Worm (Caenorhabditis elegans) whole organism, late embryonic: ENCODE data around the gene try-14.

ENCODE experiments used
- C08G9.2 ChIP-seq: sonication (generic microtip); optimal IDR thresholded peaks from 2 replicates; lab custom pipeline; 2016; ENCODE audit warnings: mild to moderate bottlenecking, missing genetic modification characterization, moderate library complexity, missing compliant biosample characterization
- C38D4.7 ChIP-seq: fragments of 200-800 bp; sonication (Bioruptor generic); optimal IDR thresholded peaks from 2 replicates; lab custom pipeline; 2018; ENCODE audit warnings: mild to moderate bottlenecking, missing genetic modification characterization, moderate library complexity, missing compliant biosample characterization
- K09A11.1 ChIP-seq: sonication (generic microtip); optimal IDR thresholded peaks from 2 replicates; lab custom pipeline; 2017; ENCODE audit warnings: antibody characterized with exemption, mild to moderate bottlenecking, missing genetic modification characterization, missing compliant biosample characterization; ENCODE audit not compliant: insufficient read depth
- T23F11.4 ChIP-seq: fragments of 200-800 bp; sonication (Bioruptor generic); optimal IDR thresholded peaks from 2 replicates; lab custom pipeline; 2018; ENCODE audit warnings: mild to moderate bottlenecking, missing genetic modification characterization, missing compliant biosample characterization
- ahr-1 ChIP-seq: sonication (generic microtip); optimal IDR thresholded peaks from 2 replicates; lab custom pipeline; 2016; ENCODE audit warnings: missing genetic modification characterization, missing compliant biosample characterization
- ceh-18 ChIP-seq: sonication (generic microtip); optimal IDR thresholded peaks from 2 replicates; lab custom pipeline; 2016; ENCODE audit warnings: missing genetic modification characterization, missing compliant biosample characterization
- ceh-2 ChIP-seq: sonication (generic microtip); optimal IDR thresholded peaks from 2 replicates; lab custom pipeline; 2016; ENCODE audit warnings: missing genotype, missing genetic modification characterization, missing compliant biosample characterization
- ceh-31 ChIP-seq: sonication (generic microtip); optimal IDR thresholded peaks from 2 replicates; lab custom pipeline; 2016; ENCODE audit warnings: missing genetic modification characterization, missing compliant biosample characterization
- ceh-34 ChIP-seq: sonication (generic microtip); optimal IDR thresholded peaks from 2 replicates; lab custom pipeline; 2016; ENCODE audit warnings: mild to moderate bottlenecking, missing genetic modification characterization, missing compliant biosample characterization
- ceh-45 ChIP-seq: fragments of 200-800 bp; sonication (Bioruptor generic); IDR thresholded peaks from 2 replicates; pipeline ENCODE4 v1.3.6; 2022; ENCODE audit warnings: missing genetic modification reagents, missing genetic modification characterization, missing compliant biosample characterization
- ceh-6 ChIP-seq: fragments of 200-800 bp; sonication (Bioruptor generic); optimal IDR thresholded peaks from 2 replicates; lab custom pipeline; 2018; ENCODE audit warnings: mild to moderate bottlenecking, missing genetic modification characterization, missing compliant biosample characterization
- ceh-9 ChIP-seq: sonication (generic microtip); optimal IDR thresholded peaks from 2 replicates; lab custom pipeline; 2016; ENCODE audit warnings: mild to moderate bottlenecking, missing genetic modification characterization, inconsistent platforms, missing compliant biosample characterization
- dmd-4 ChIP-seq: sonication (generic microtip); optimal IDR thresholded peaks from 2 replicates; lab custom pipeline; 2016; ENCODE audit warnings: borderline replicate concordance, missing genetic modification characterization, missing compliant biosample characterization
- dve-1 ChIP-seq: sonication (generic microtip); optimal IDR thresholded peaks from 2 replicates; lab custom pipeline; 2017; ENCODE audit warnings: antibody characterized with exemption, mild to moderate bottlenecking, missing genetic modification characterization, missing compliant biosample characterization
- elt-2 ChIP-seq: sonication (generic microtip); optimal IDR thresholded peaks from 2 replicates; lab custom pipeline; 2016; ENCODE audit warnings: missing genetic modification reagents, missing genetic modification characterization, missing compliant biosample characterization
- ets-4 ChIP-seq: sonication (generic microtip); optimal IDR thresholded peaks from 2 replicates; lab custom pipeline; 2016; ENCODE audit warnings: missing genetic modification characterization, missing compliant biosample characterization
- hlh-13 ChIP-seq: fragments of 200-800 bp; sonication (Bioruptor generic); optimal IDR thresholded peaks from 2 replicates; lab custom pipeline; 2018; ENCODE audit warnings: mild to moderate bottlenecking, missing genetic modification characterization, missing compliant biosample characterization
- hlh-15 ChIP-seq: sonication (generic microtip); optimal IDR thresholded peaks from 2 replicates; lab custom pipeline; 2016; ENCODE audit warnings: missing genetic modification characterization, missing compliant biosample characterization
- hlh-8 ChIP-seq: sonication (generic microtip); optimal IDR thresholded peaks from 2 replicates; lab custom pipeline; 2016; ENCODE audit warnings: missing genotype, missing genetic modification characterization, missing compliant biosample characterization
- lim-6 ChIP-seq: sonication (generic microtip); optimal IDR thresholded peaks from 2 replicates; lab custom pipeline; 2016; ENCODE audit warnings: missing genetic modification characterization, missing compliant biosample characterization
- lin-11 ChIP-seq: fragments of 200-800 bp; sonication (Bioruptor generic); optimal IDR thresholded peaks from 2 replicates; lab custom pipeline; 2018; ENCODE audit warnings: mild to moderate bottlenecking, missing genetic modification characterization, missing compliant biosample characterization
- madf-2 ChIP-seq: sonication (generic microtip); optimal IDR thresholded peaks from 2 replicates; lab custom pipeline; 2017; ENCODE audit warnings: missing genetic modification characterization, missing compliant biosample characterization
- mec-3 ChIP-seq: sonication (generic microtip); optimal IDR thresholded peaks from 2 replicates; lab custom pipeline; 2016; ENCODE audit warnings: borderline replicate concordance, missing genetic modification characterization, missing compliant biosample characterization
- nfya-1 ChIP-seq: sonication (generic microtip); optimal IDR thresholded peaks from 2 replicates; lab custom pipeline; 2017; ENCODE audit warnings: missing genetic modification characterization, mild to moderate bottlenecking, missing compliant biosample characterization, antibody characterized with exemption, moderate library complexity
- nhr-232 ChIP-seq: sonication (generic microtip); optimal IDR thresholded peaks from 2 replicates; lab custom pipeline; 2016; ENCODE audit warnings: missing genetic modification characterization, missing compliant biosample characterization
- npax-4 ChIP-seq: sonication (generic microtip); optimal IDR thresholded peaks from 2 replicates; lab custom pipeline; 2016; ENCODE audit warnings: missing genetic modification characterization, missing compliant biosample characterization
- odd-2 ChIP-seq: sonication (generic microtip); optimal IDR thresholded peaks from 2 replicates; lab custom pipeline; 2017; ENCODE audit warnings: antibody characterized with exemption, mild to moderate bottlenecking, missing genetic modification characterization, missing compliant biosample characterization
- pat-9 ChIP-seq: fragments of 200-800 bp; sonication (Bioruptor generic); optimal IDR thresholded peaks from 2 replicates; lab custom pipeline; 2018; ENCODE audit warnings: mild to moderate bottlenecking, missing genetic modification characterization, moderate library complexity, missing compliant biosample characterization
- ref-2 ChIP-seq: sonication (generic microtip); optimal IDR thresholded peaks from 2 replicates; lab custom pipeline; 2016; ENCODE audit warnings: missing genetic modification characterization, missing compliant biosample characterization
- sox-2 ChIP-seq: fragments of 200-800 bp; sonication (Bioruptor generic); IDR thresholded peaks from 2 replicates; pipeline ENCODE4 v1.3.6; 2022; ENCODE audit warnings: missing genetic modification reagents, missing genetic modification characterization, missing compliant biosample characterization
- sox-4 ChIP-seq: sonication (generic microtip); optimal IDR thresholded peaks from 2 replicates; lab custom pipeline; 2017; ENCODE audit warnings: mild to moderate bottlenecking, missing genetic modification characterization, inconsistent platforms, missing compliant biosample characterization
- syd-9 ChIP-seq: sonication (generic microtip); optimal IDR thresholded peaks from 2 replicates; lab custom pipeline; 2016; ENCODE audit warnings: mild to moderate bottlenecking, missing genetic modification characterization, moderate library complexity, missing compliant biosample characterization
- tbx-7 ChIP-seq: sonication (generic microtip); optimal IDR thresholded peaks from 2 replicates; lab custom pipeline; 2016; ENCODE audit warnings: missing genotype, missing genetic modification characterization, missing compliant biosample characterization
- unc-42 ChIP-seq: sonication (generic microtip); optimal IDR thresholded peaks from 2 replicates; lab custom pipeline; 2016; ENCODE audit warnings: missing genotype, missing genetic modification characterization, missing compliant biosample characterization
- unc-86 ChIP-seq: sonication (generic microtip); optimal IDR thresholded peaks from 2 replicates; lab custom pipeline; 2016; ENCODE audit warnings: missing genetic modification characterization, missing compliant biosample characterization
- zip-5 ChIP-seq: sonication (generic microtip); optimal IDR thresholded peaks from 2 replicates; lab custom pipeline; 2016; ENCODE audit warnings: missing genetic modification characterization, missing compliant biosample characterization
- ztf-16 ChIP-seq: sonication (generic microtip); optimal IDR thresholded peaks from 2 replicates; lab custom pipeline; 2017; ENCODE audit warnings: missing genetic modification characterization, missing compliant biosample characterization

The try-14 gene

ce11 chrX:7457154-7457674, 38.2 kb downstream of the try-14 start:
- no peak for TF ChIP-seq nfya-1 (tag; lab: Kevin White, UChicago)
- no peak for TF ChIP-seq hlh-8 (tag; lab: Kevin White, UChicago)
- no peak for TF ChIP-seq mec-3 (tag; lab: Kevin White, UChicago)
- no peak for TF ChIP-seq elt-2 (tag; lab: Kevin White, UChicago)
- no peak for TF ChIP-seq lin-11 (tag; lab: Kevin White, UChicago)
- peak; percentile 41 for TF ChIP-seq ceh-31 (tag; lab: Kevin White, UChicago)
- TF ChIP-seq K09A11.1 (tag; lab: Kevin White, UChicago): no peak
- TF ChIP-seq odd-2: no peak
- TF ChIP-seq ref-2 (tag; lab: Kevin White, UChicago): peak; percentile 48
- peak; percentile 3 for TF ChIP-seq C38D4.7
- no peak for TF ChIP-seq unc-86 (tag; lab: Kevin White, UChicago)
- no peak for TF ChIP-seq C08G9.2
- TF ChIP-seq zip-5: no peak
- TF ChIP-seq, all 69 proteins: peak for 3

DNA sequence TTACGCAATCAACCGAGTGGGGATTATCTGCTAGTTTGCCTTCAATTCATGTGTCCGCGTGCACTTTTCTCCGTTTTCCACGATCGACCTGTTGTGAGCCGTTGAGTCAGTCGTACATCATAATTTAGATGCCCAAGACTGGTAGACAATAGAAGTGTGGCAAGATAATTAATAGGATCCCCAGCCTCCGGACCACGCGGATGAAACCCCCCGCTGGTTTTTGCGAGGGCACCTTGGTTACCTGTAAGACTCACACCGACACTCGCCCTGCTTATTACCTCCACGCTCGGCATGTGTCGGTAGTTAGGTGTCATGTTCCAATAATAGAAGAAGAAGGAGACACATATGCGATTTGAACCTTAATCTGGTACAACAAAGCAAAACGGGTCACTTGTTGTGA, 39.4 kb downstream of the try-14 start:
- TF ChIP-seq ceh-6: no peak
- peak; percentile 0 for TF ChIP-seq T23F11.4 (GFP tag; lab: Kevin White, UChicago)
- peak; percentile 87 for TF ChIP-seq ref-2 (tag; lab: Kevin White, UChicago)
- TF ChIP-seq lim-6: no peak
- peak; percentile 47 for TF ChIP-seq ceh-31 (tag; lab: Kevin White, UChicago)
- TF ChIP-seq sox-2 (GFP tag; lab: Robert Waterston, UW): peak; percentile 30; the same call in 1 of the 2 replicates
- TF ChIP-seq ceh-9 (tag; lab: Kevin White, UChicago): no peak

ce11 chrX:7452606-7453005, 42.8 kb downstream of the try-14 start:
- TF ChIP-seq npax-4 (tag; lab: Kevin White, UChicago): no peak
- no peak for TF ChIP-seq ahr-1 (tag; lab: Kevin White, UChicago)
- no peak for TF ChIP-seq sox-4 (tag; lab: Kevin White, UChicago)
- no peak for TF ChIP-seq ceh-31 (tag; lab: Kevin White, UChicago)
- no peak for TF ChIP-seq pat-9 (tag; lab: Kevin White, UChicago)
- no peak for TF ChIP-seq ets-4 (tag; lab: Kevin White, UChicago)
- no peak for TF ChIP-seq nhr-232 (tag; lab: Kevin White, UChicago)
- TF ChIP-seq hlh-13 (GFP tag; lab: Kevin White, UChicago): no peak
- no peak for TF ChIP-seq unc-42 (tag; lab: Kevin White, UChicago)
- no peak for TF ChIP-seq ceh-2 (tag; lab: Kevin White, UChicago)
- no peak for TF ChIP-seq ceh-18 (tag; lab: Kevin White, UChicago)
- no peak for TF ChIP-seq mec-3 (tag; lab: Kevin White, UChicago)

DNA sequence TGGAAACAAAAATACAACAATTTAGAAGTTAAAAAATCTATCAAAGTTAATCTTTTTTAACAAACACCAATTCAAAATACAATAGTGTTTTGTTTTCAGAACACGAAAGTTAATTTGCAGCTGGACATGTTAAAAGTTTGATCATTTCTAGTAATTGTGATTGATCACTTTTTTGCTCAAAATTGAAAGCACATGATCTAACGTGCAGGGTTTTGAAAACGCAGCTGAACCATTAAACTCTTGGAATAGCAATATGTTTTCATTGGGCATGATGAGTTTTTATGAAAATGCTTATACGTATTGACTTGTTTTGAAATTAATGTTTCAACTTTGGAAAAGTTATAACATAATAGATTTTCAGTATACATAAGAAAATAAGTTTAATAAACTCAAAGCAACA, 48.1 kb downstream of the try-14 start:
- TF ChIP-seq tbx-7 (tag; lab: Kevin White, UChicago) (no peak), sox-2 (GFP tag; lab: Robert Waterston, UW) (no peak), syd-9 (tag; lab: Kevin White, UChicago) (no peak), elt-2 (tag; lab: Kevin White, UChicago) (no peak), madf-2 (no peak), ceh-45 (GFP tag; lab: Robert Waterston, UW) (no peak), ceh-34 (no peak), hlh-8 (tag; lab: Kevin White, UChicago) (no peak)

ce11 chrX:7446485-7446884, 48.9 kb downstream of the try-14 start:
- TF ChIP-seq dve-1 (no peak), ztf-16 (no peak), dmd-4 (tag; lab: Kevin White, UChicago) (no peak), unc-86 (tag; lab: Kevin White, UChicago) (no peak), hlh-15 (tag; lab: Kevin White, UChicago) (no peak)
- TF ChIP-seq, all 69 proteins: peak for 0
